Fruit fly (Drosophila melanogaster) S2 (cell line): ENCODE results near the gene Sfp26Ad.

ENCODE experiments used
- CG8478 ChIP-seq: fragments of >200 bp; optimal IDR thresholded peaks from 2 replicates; lab custom pipeline; 2018
- CTCF ChIP-seq, 2 experiments: fragments of >200 bp; optimal IDR thresholded peaks; 2 replicates each; lab custom pipeline; 2018

DNA sequence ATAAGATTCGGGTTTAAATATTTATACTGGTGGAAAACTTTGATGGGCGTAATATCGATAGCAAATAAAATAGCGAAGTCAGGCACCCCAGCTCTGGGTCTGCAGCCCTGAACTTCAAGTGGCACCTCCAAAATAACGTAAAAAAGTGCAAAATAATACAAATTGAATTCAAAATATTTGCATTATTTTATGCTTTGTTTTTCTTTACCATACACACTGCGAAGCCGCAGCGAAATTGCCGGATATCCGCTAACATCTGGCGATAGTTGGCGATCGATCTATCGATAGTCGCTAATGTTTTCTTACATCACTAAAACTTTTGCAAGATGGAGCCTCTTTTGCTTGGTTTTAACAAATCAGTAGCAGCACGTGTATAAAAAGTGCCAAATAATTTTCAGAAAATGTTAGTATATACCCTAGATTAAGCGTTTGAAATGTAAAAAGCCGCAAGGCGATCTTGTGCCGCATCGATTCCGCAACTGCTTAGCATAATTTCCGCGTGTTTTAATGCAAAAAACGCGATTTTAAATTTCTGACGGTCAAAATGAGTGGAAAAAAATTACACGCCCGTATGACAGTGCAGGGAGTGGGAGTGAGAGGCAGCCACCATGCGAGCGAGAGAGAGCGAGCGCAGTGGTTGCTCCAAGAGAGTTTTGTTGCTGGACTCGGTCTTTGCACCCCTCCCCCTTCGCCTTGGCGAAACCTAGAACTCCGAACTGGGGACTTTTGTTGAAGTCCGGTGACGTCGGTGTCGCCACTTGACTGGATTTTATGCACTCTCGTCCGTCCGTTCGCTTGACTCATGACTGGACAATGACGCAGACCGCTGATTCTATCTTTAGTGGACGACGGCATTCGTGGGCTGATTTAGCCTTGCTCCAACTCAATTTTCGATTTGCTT lies 38.6 kb upstream of the Sfp26Ad start, which contains the start of gene eIF4A:
- TF ChIP-seq CG8478: no peak
- TF ChIP-seq CTCF (optimal IDR thresholded peaks at IDR 0.05; lab: Kevin White, UChicago): no peak
